Worm (Caenorhabditis elegans): Measurements from ENCODE around the gene C49A9.3.

The C49A9.3 gene

ce11 chrIV:6271923-6272322 lies 50.0 kb downstream of the C49A9.3 start, which contains the start of gene srv-31:
Gene srv-31 (minus strand): TSS chrIV:6272023.
- TF ChIP-seq ceh-83 (GFP tag; optimal IDR thresholded peaks at IDR 0.05) (no peak), unc-39 (tag; optimal IDR thresholded peaks at IDR 0.05) (no peak), ham-2 (GFP tag; optimal IDR thresholded peaks at IDR 0.05) (no peak), nhr-237 (tag; optimal IDR thresholded peaks at IDR 0.05) (no peak), ceh-39 (tag; optimal IDR thresholded peaks at IDR 0.05) (no peak), tbx-8 (GFP tag; optimal IDR thresholded peaks at IDR 0.05) (no peak), snpc-4 (tag; optimal IDR thresholded peaks at IDR 0.05) (no peak), hlh-1 (tag; optimal IDR thresholded peaks at IDR 0.05) (no peak), elt-1 (tag; optimal IDR thresholded peaks at IDR 0.05; ENCODE audit: borderline replicate concordance, insufficient read depth) (no peak), blmp-1 (tag; optimal IDR thresholded peaks at IDR 0.05) (no peak), sem-2 (GFP tag; optimal IDR thresholded peaks at IDR 0.05) (no peak), nhr-12 (tag; optimal IDR thresholded peaks at IDR 0.05) (no peak), nhr-2 (tag; optimal IDR thresholded peaks at IDR 0.05) (no peak), drap-1 (GFP tag; optimal IDR thresholded peaks at IDR 0.05) (no peak), zip-8 (tag; optimal IDR thresholded peaks at IDR 0.05) (no peak), lin-32 (GFP tag; optimal IDR thresholded peaks at IDR 0.05) (no peak), mep-1 (tag; optimal IDR thresholded peaks at IDR 0.05) (no peak), bed-3 (GFP tag; optimal IDR thresholded peaks at IDR 0.05) (no peak), pha-4 (tag; optimal IDR thresholded peaks at IDR 0.05) (no peak)

Measured in whole organism, mixed stage, embryonic.